Worm (Caenorhabditis elegans) whole organism, L3 larva: ENCODE data around the gene lys-2.

Experiments
- ama-1 ChIP-seq: fragments of 150-350 bp; optimal IDR thresholded peaks from 2 replicates; lab custom pipeline; 2018
- elt-3 ChIP-seq, 3 experiments: fragments of 150-350 bp in 1 of 3; sonication (generic microtip) in 2 of 3; optimal IDR thresholded peaks; 2 replicates in 2 of 3; 4 replicates in 1 of 3; lab custom pipeline; 2014 to 2017; ENCODE audit warnings: missing biosample characterization in 3 of 3, missing genetic modification characterization in 3 of 3
- lin-39 ChIP-seq: fragments of 150-350 bp; optimal IDR thresholded peaks from 2 replicates; lab custom pipeline; 2018; ENCODE audit warnings: missing biosample characterization, missing genetic modification reagents, missing genetic modification characterization

- TF ChIP-seq lin-39 (no peak), ama-1 (no peak), elt-3 (tag; optimal IDR thresholded peaks at IDR 0.05; lab: Kevin White, UChicago) (no peak)
Observed at ce11 chrV:10266050-10266449, 15.2 kb downstream of the lys-2 start.
